Worm (Caenorhabditis elegans): ENCODE measurements around the gene F35H10.3.

DNA sequence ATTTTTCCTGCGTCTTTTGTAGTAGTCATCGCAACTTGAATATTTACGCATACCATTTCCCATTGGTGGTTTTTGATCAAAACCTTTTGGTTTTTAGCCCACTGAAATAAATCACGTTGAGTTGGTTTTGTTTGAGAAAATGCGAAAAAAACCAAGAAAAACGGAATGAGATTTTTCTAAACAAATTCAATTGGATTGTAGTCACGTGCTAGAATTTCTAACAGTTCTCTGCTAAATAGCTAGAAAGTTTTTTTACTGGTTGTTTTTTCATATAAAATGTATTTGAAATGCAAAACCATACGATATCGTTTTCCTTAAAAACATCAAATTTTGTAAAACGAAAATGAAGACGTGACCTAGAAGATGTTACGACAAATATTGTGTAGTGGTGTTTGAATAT is 49.2 kb upstream of the F35H10.3 start, which contains the start of gene K07H8.12:
- TF ChIP-seq tbx-2 (tag; optimal IDR thresholded peaks at IDR 0.05), result no peak
- TF ChIP-seq dve-1 (tag; optimal IDR thresholded peaks at IDR 0.05), result no peak
- no peak for TF ChIP-seq ceh-22 (tag; optimal IDR thresholded peaks at IDR 0.05)
- TF ChIP-seq pat-9 (tag; optimal IDR thresholded peaks at IDR 0.05), result no peak
- no peak for TF ChIP-seq hlh-13 (GFP tag; optimal IDR thresholded peaks at IDR 0.05)
- TF ChIP-seq elt-2 (tag; optimal IDR thresholded peaks at IDR 0.05), result no peak
- TF ChIP-seq ceh-30 (tag; optimal IDR thresholded peaks at IDR 0.05), result no peak
- TF ChIP-seq pros-1 (tag; optimal IDR thresholded peaks at IDR 0.05), result no peak
- TF ChIP-seq ceh-6 (GFP tag; optimal IDR thresholded peaks at IDR 0.05), result no peak
- TF ChIP-seq pha-4 (tag; optimal IDR thresholded peaks at IDR 0.05), result no peak
- no peak for TF ChIP-seq pax-1 (tag; optimal IDR thresholded peaks at IDR 0.05)

All from whole organism, late embryonic.